Fruit fly (Drosophila melanogaster) whole organism, embryonic: Measurements from ENCODE around the gene Plzf.

ENCODE experiments used
- Atf-2 ChIP-seq: fragments of 200-800 bp; sonication (Bioruptor generic); optimal IDR thresholded peaks from 2 replicates; lab custom pipeline; 2016; ENCODE audit warnings: missing biosample characterization, missing genetic modification characterization
- B-H2 ChIP-seq: fragments of 200-800 bp; sonication (Bioruptor generic); optimal IDR thresholded peaks from 2 replicates; lab custom pipeline; 2018; ENCODE audit warnings: missing biosample characterization, mild to moderate bottlenecking, missing genetic modification characterization
- BEAF-32 ChIP-seq: fragments of 200-800 bp; sonication (Bioruptor generic); optimal IDR thresholded peaks from 3 replicates; lab custom pipeline; 2017; ENCODE audit warnings: missing biosample characterization, missing genetic modification characterization, mild to moderate bottlenecking, moderate library complexity, missing genetic modification reagents
- CG1024 ChIP-seq: fragments of 200-800 bp; sonication (Bioruptor generic); IDR thresholded peaks from 2 replicates; pipeline ENCODE4 v1.3.6; 2022; ENCODE audit warnings: missing biosample characterization, missing genetic modification characterization
- CG10274 ChIP-seq: fragments of 200-800 bp; sonication (Bioruptor generic); optimal IDR thresholded peaks from 3 replicates; lab custom pipeline; 2017; ENCODE audit warnings: missing biosample characterization, mild to moderate bottlenecking, missing genetic modification characterization
- CG10366 ChIP-seq: fragments of 200-800 bp; sonication (Bioruptor generic); IDR thresholded peaks from 2 replicates; pipeline ENCODE4 v1.3.6; 2022; ENCODE audit warnings: missing biosample characterization, missing genetic modification characterization
- CG10565 ChIP-seq: fragments of 200-800 bp; sonication (Bioruptor generic); optimal IDR thresholded peaks from 3 replicates; lab custom pipeline; 2016; ENCODE audit warnings: missing biosample characterization, mild to moderate bottlenecking, missing genetic modification characterization
- CG10959 ChIP-seq: fragments of 200-800 bp; sonication (Bioruptor generic); IDR thresholded peaks from 2 replicates; pipeline ENCODE4 v1.3.6; 2022; ENCODE audit warnings: missing biosample characterization, missing genetic modification characterization
- CG11093 ChIP-seq: fragments of 200-800 bp; sonication (Bioruptor generic); IDR thresholded peaks from 3 replicates; pipeline ENCODE4 v1.3.6; 2022; ENCODE audit warnings: missing biosample characterization, missing genetic modification characterization
- CG11247 ChIP-seq: fragments of 200-800 bp; sonication (Bioruptor generic); IDR thresholded peaks from 2 replicates; pipeline ENCODE4 v1.3.6; 2022; ENCODE audit warnings: missing biosample characterization, missing genetic modification characterization
- CG11560 ChIP-seq: fragments of 200-800 bp; sonication (Bioruptor generic); IDR thresholded peaks from 3 replicates; pipeline ENCODE4 v1.3.6; 2022; ENCODE audit warnings: missing biosample characterization, missing genetic modification characterization
- CG11695 ChIP-seq: fragments of 200-800 bp; sonication (Bioruptor generic); IDR thresholded peaks from 3 replicates; pipeline ENCODE4 v1.3.6; 2022; ENCODE audit warnings: missing biosample characterization, missing genetic modification characterization
- CG11696 ChIP-seq: fragments of 200-800 bp; sonication (Bioruptor generic); IDR thresholded peaks from 2 replicates; pipeline ENCODE4 v1.3.6; 2022; ENCODE audit warnings: missing biosample characterization, missing genetic modification characterization
- CG14667 ChIP-seq: fragments of 200-800 bp; sonication (Bioruptor generic); IDR thresholded peaks from 2 replicates; pipeline ENCODE4 v1.3.6; 2022; ENCODE audit warnings: missing biosample characterization, missing genetic modification characterization
- CG17568 ChIP-seq: fragments of 200-800 bp; sonication (Bioruptor generic); optimal IDR thresholded peaks from 2 replicates; lab custom pipeline; 2018; ENCODE audit warnings: missing biosample characterization, mild to moderate bottlenecking, missing genetic modification characterization, moderate library complexity
- CG17829 ChIP-seq: fragments of 200-800 bp; optimal IDR thresholded peaks from 2 replicates; lab custom pipeline; 2019; ENCODE audit warnings: missing biosample characterization, mild to moderate bottlenecking, missing genetic modification characterization, moderate library complexity
- CG18476 ChIP-seq: fragments of 200-800 bp; sonication (Bioruptor generic); optimal IDR thresholded peaks from 2 replicates; lab custom pipeline; 2016; ENCODE audit warnings: missing biosample characterization, mild to moderate bottlenecking, missing genetic modification characterization
- CG2129 ChIP-seq: fragments of 200-800 bp; sonication (Bioruptor generic); IDR thresholded peaks from 2 replicates; pipeline ENCODE4 v1.3.6; 2022; ENCODE audit warnings: missing biosample characterization, missing genetic modification characterization; ENCODE audit not compliant: partially characterized antibody
- CG2199 ChIP-seq: fragments of 200-800 bp; sonication (Bioruptor generic); IDR thresholded peaks from 3 replicates; pipeline ENCODE4 v1.3.6; 2022; ENCODE audit warnings: missing biosample characterization, missing genetic modification characterization
- CG2678 ChIP-seq: fragments of 200-800 bp; sonication (Bioruptor generic); optimal IDR thresholded peaks from 3 replicates; lab custom pipeline; 2019; ENCODE audit warnings: missing biosample characterization, mild to moderate bottlenecking, missing genetic modification characterization, moderate library complexity
- CG31441 ChIP-seq: fragments of 200-800 bp; sonication (Bioruptor generic); IDR thresholded peaks from 2 replicates; pipeline ENCODE4 v1.3.6; 2022; ENCODE audit warnings: missing biosample characterization, missing genetic modification characterization
- CG43689 ChIP-seq: fragments of 200-800 bp; sonication (Bioruptor generic); IDR thresholded peaks from 2 replicates; pipeline ENCODE4 v1.3.6; 2022; ENCODE audit warnings: missing biosample characterization, missing genetic modification characterization
- CG5180 ChIP-seq: fragments of 200-800 bp; sonication (Bioruptor generic); optimal IDR thresholded peaks from 3 replicates; lab custom pipeline; 2017; ENCODE audit warnings: missing biosample characterization, missing genetic modification characterization, mild to moderate bottlenecking, moderate library complexity, missing genetic modification reagents
- CG6689 ChIP-seq: fragments of 200-800 bp; sonication (Bioruptor generic); IDR thresholded peaks from 2 replicates; pipeline ENCODE4 v1.3.6; 2022; ENCODE audit warnings: missing biosample characterization, missing genetic modification characterization
- CG6765 ChIP-seq: fragments of 200-800 bp; sonication (Bioruptor generic); optimal IDR thresholded peaks from 3 replicates; lab custom pipeline; 2017; ENCODE audit warnings: missing biosample characterization, mild to moderate bottlenecking, missing genetic modification characterization
- ERR ChIP-seq: fragments of 200-800 bp; sonication (Bioruptor generic); optimal IDR thresholded peaks from 2 replicates; lab custom pipeline; 2016; ENCODE audit warnings: missing biosample characterization, missing genetic modification characterization
- Gug ChIP-seq: fragments of 200-800 bp; sonication (Bioruptor generic); IDR thresholded peaks from 4 replicates; pipeline ENCODE4 v1.3.6; 2022; ENCODE audit warnings: missing biosample characterization, missing genetic modification characterization
- Opbp ChIP-seq: fragments of 200-800 bp; sonication (Bioruptor generic); IDR thresholded peaks from 3 replicates; pipeline ENCODE4 v1.3.6; 2022; ENCODE audit warnings: missing biosample characterization, missing genetic modification characterization; ENCODE audit not compliant: partially characterized antibody
- Xbp1 ChIP-seq: fragments of 200-800 bp; sonication (Bioruptor generic); optimal IDR thresholded peaks from 3 replicates; lab custom pipeline; 2016; ENCODE audit warnings: missing biosample characterization, mild to moderate bottlenecking, missing genetic modification characterization
- Xrp1 ChIP-seq: fragments of 200-800 bp; sonication (Bioruptor generic); IDR thresholded peaks from 2 replicates; pipeline ENCODE4 v1.3.6; 2022; ENCODE audit warnings: missing biosample characterization, missing genetic modification characterization
- al ChIP-seq: fragments of 200-800 bp; sonication (Bioruptor generic); IDR thresholded peaks from 2 replicates; pipeline ENCODE4 v1.3.6; 2022; ENCODE audit warnings: missing biosample characterization, missing genetic modification characterization
- ato ChIP-seq: fragments of 200-800 bp; sonication (Bioruptor generic); IDR thresholded peaks from 2 replicates; pipeline ENCODE4 v1.3.6; 2022; ENCODE audit warnings: missing biosample characterization, missing genetic modification characterization; ENCODE audit not compliant: partially characterized antibody
- btn ChIP-seq: fragments of 200-800 bp; sonication (Bioruptor generic); optimal IDR thresholded peaks from 2 replicates; lab custom pipeline; 2016; ENCODE audit warnings: missing biosample characterization, missing genetic modification characterization
- cato ChIP-seq: fragments of 200-800 bp; sonication (Bioruptor generic); optimal IDR thresholded peaks from 2 replicates; lab custom pipeline; 2016; ENCODE audit warnings: missing biosample characterization, missing genetic modification characterization, borderline replicate concordance
- en ChIP-seq: fragments of 200-800 bp; sonication (Bioruptor generic); optimal IDR thresholded peaks from 2 replicates; lab custom pipeline; 2016; ENCODE audit warnings: missing biosample characterization, missing genetic modification characterization
- esg ChIP-seq: fragments of 200-800 bp; sonication (Bioruptor generic); conservative IDR thresholded peaks from 2 replicates; pipeline ENCODE4 v1.3.6; 2022; ENCODE audit warnings: missing biosample characterization, missing genetic modification characterization
- gem ChIP-seq: fragments of 200-800 bp; sonication (Bioruptor generic); optimal IDR thresholded peaks from 2 replicates; lab custom pipeline; 2019; ENCODE audit warnings: missing biosample characterization, mild to moderate bottlenecking, missing genetic modification characterization, moderate library complexity
- gfzf ChIP-seq: fragments of 200-800 bp; sonication (Bioruptor generic); optimal IDR thresholded peaks from 2 replicates; lab custom pipeline; 2016; ENCODE audit warnings: missing biosample characterization, mild to moderate bottlenecking, missing genetic modification characterization, moderate library complexity
- ken ChIP-seq: fragments of 200-800 bp; sonication (Bioruptor generic); IDR thresholded peaks from 3 replicates; pipeline ENCODE4 v1.3.6; 2022; ENCODE audit warnings: missing biosample characterization, missing genetic modification characterization
- lmd ChIP-seq: fragments of 200-800 bp; sonication (Bioruptor generic); IDR thresholded peaks from 2 replicates; pipeline ENCODE4 v1.3.6; 2022; ENCODE audit warnings: missing biosample characterization, missing genetic modification characterization
- mld ChIP-seq: fragments of 200-800 bp; sonication (Bioruptor generic); IDR thresholded peaks from 3 replicates; pipeline ENCODE4 v1.3.6; 2022; ENCODE audit warnings: missing biosample characterization, missing genetic modification characterization; ENCODE audit not compliant: partially characterized antibody
- nerfin-2 ChIP-seq: fragments of 200-800 bp; sonication (Bioruptor generic); IDR thresholded peaks from 2 replicates; pipeline ENCODE4 v1.3.6; 2022; ENCODE audit warnings: missing biosample characterization, missing genetic modification characterization; ENCODE audit not compliant: partially characterized antibody
- peb ChIP-seq: fragments of 200-800 bp; sonication (Bioruptor generic); IDR thresholded peaks from 2 replicates; pipeline ENCODE4 v1.3.6; 2022; ENCODE audit warnings: missing biosample characterization, missing genetic modification characterization
- pros ChIP-seq: fragments of 200-800 bp; sonication (Bioruptor generic); optimal IDR thresholded peaks from 3 replicates; lab custom pipeline; 2019; ENCODE audit warnings: missing biosample characterization, mild to moderate bottlenecking, missing genetic modification characterization, moderate library complexity
- seq ChIP-seq: fragments of 200-800 bp; sonication (Bioruptor generic); IDR thresholded peaks from 2 replicates; pipeline ENCODE4 v1.3.6; 2022; ENCODE audit warnings: missing biosample characterization, missing genetic modification characterization
- twi ChIP-seq: fragments of 200-800 bp; optimal IDR thresholded peaks from 2 replicates; lab custom pipeline; 2019; ENCODE audit warnings: missing biosample characterization, mild to moderate bottlenecking, missing genetic modification characterization, moderate library complexity
- vvl ChIP-seq: fragments of 200-800 bp; sonication (Bioruptor generic); IDR thresholded peaks from 2 replicates; pipeline ENCODE4 v1.3.6; 2022; ENCODE audit warnings: missing biosample characterization, missing genetic modification characterization
- yki ChIP-seq: fragments of >200 bp; optimal IDR thresholded peaks from 3 replicates; lab custom pipeline; 2018
- zen ChIP-seq: fragments of 200-800 bp; sonication (Bioruptor generic); optimal IDR thresholded peaks from 3 replicates; lab custom pipeline; 2018; ENCODE audit warnings: missing biosample characterization, mild to moderate bottlenecking, missing genetic modification characterization, moderate library complexity
- zfh2 ChIP-seq: fragments of 200-800 bp; sonication (Bioruptor generic); optimal IDR thresholded peaks from 2 replicates; lab custom pipeline; 2016; ENCODE audit warnings: missing biosample characterization, missing genetic modification characterization

Plzf gene

DNA sequence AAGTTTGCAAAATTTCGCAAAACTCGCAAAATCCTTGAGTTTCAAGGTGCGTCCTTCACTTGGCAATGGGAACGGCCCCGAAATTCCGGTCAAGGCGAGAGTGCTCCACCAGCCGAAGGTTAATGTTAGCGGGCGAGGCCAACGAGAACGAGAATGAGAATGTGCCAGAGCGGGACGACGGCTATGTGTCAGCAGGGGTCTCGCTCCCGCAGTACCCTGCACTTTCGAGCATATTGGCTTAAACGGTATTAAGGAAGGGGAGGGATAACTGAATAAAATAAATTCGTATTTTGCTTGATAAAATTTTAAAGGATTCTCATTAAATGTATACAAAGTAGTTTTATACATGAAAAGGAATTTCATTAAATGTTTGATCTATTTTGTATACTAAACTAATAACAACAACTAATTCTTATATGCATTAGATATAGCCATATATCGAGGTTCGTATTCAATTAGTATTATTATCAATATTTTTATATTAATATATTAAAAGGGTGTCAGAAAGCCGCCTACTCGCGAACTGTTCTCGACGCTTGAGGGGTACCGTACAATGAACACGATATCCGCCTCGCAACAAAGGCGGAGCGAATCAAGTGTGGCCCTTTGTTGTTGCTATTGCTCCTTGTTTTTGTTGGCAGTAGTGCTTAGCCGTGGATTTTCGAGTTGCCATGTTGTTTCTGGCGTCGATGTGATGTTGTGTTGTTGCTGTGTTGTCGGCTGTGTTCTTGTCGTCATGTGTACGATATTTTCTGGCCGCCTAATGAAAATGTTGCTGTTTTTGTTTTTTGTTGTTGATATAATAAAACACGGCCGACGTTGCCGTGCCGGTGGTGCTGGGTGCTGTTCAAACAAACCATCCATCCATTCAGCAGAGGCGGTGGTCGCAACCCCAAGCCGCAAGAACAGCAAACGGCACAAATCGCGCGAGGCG is 42.1 kb downstream of the Plzf start (continued):
- TF ChIP-seq CG10959 (no peak), lmd (GFP tag; lab: Robert Waterston, UW) (no peak), nerfin-2 (GFP tag; lab: Robert Waterston, UW) (no peak), CG2199 (GFP tag; lab: Robert Waterston, UW) (no peak), cato (GFP tag; lab: Kevin White, UChicago) (peak; percentile 90), btn (GFP tag; lab: Kevin White, UChicago) (peak; percentile 46), ken (GFP tag; lab: Robert Waterston, UW) (no peak), B-H2 (GFP tag; lab: Kevin White, UChicago) (peak; percentile 72), Atf-2 (GFP tag; lab: Kevin White, UChicago) (peak; percentile 76), vvl (GFP tag; lab: Robert Waterston, UW) (no peak), CG11247 (GFP tag; lab: Robert Waterston, UW) (no peak), CG10274 (peak; percentile 95), Xbp1 (GFP tag; lab: Kevin White, UChicago) (peak; percentile 91), mld (GFP tag; lab: Robert Waterston, UW) (no peak), Xrp1 (no peak), gfzf (GFP tag; lab: Kevin White, UChicago) (no peak), esg (no peak), BEAF-32 (GFP tag; lab: Kevin White, UChicago) (no peak), ato (GFP tag; lab: Robert Waterston, UW) (no peak), CG17568 (GFP tag; lab: Kevin White, UChicago) (peak; percentile 80), en (GFP tag; lab: Kevin White, UChicago) (peak; percentile 51), pros (GFP tag; lab: Kevin White, UChicago) (no peak), CG11093 (GFP tag; lab: Robert Waterston, UW) (peak; percentile 86), CG2129 (GFP tag; lab: Robert Waterston, UW) (no peak), zen (tag; lab: Kevin White, UChicago) (peak; percentile 92), twi (peak; percentile 92), Opbp (GFP tag; lab: Robert Waterston, UW) (no peak), seq (GFP tag; lab: Robert Waterston, UW) (no peak), CG6689 (GFP tag; lab: Robert Waterston, UW) (no peak), CG14667 (no peak), CG6765 (GFP tag; lab: Kevin White, UChicago) (peak; percentile 91), CG18476 (peak; percentile 81), al (GFP tag; lab: Robert Waterston, UW) (no peak), CG43689 (GFP tag; lab: Robert Waterston, UW) (no peak), CG31441 (GFP tag; lab: Robert Waterston, UW) (no peak), CG1024 (GFP tag; lab: Robert Waterston, UW) (no peak), Gug (GFP tag; lab: Robert Waterston, UW) (peak; percentile 75; the same call in 3 of the 4 replicates), CG11696 (no peak), CG11695 (GFP tag; lab: Robert Waterston, UW) (no peak), CG5180 (GFP tag; lab: Kevin White, UChicago) (peak; percentile 68), gem (peak; percentile 99), CG11560 (tag; lab: Robert Waterston, UW) (no peak), zfh2 (peak; percentile 3), CG2678 (peak; percentile 99), CG10565 (GFP tag; lab: Kevin White, UChicago) (peak; percentile 58), peb (GFP tag; lab: Robert Waterston, UW) (no peak), CG10366 (GFP tag; lab: Robert Waterston, UW) (no peak), yki (lab: Kevin White, UChicago) (no peak), ERR (GFP tag; lab: Kevin White, UChicago) (peak; percentile 82), CG17829 (tag; lab: Kevin White, UChicago) (peak; percentile 97)
